Fruit fly (Drosophila melanogaster) whole organism, wandering third instar larva: ENCODE results near the gene cv-c.

ENCODE experiments used
- Hr83 ChIP-seq: fragments of 200-300 bp; sonication (Bioruptor generic); optimal IDR thresholded peaks from 2 replicates; lab custom pipeline; 2016; ENCODE audit warnings: missing biosample characterization, mild to moderate bottlenecking, missing genetic modification characterization, moderate library complexity; ENCODE audit not compliant: poor library complexity, severe bottlenecking
- Myc ChIP-seq: fragments of >200 bp; optimal IDR thresholded peaks from 2 replicates; lab custom pipeline; 2017
- br ChIP-seq: fragments of 200-800 bp; sonication (Bioruptor generic); optimal IDR thresholded peaks from 2 replicates; lab custom pipeline; 2016; ENCODE audit warnings: missing biosample characterization, missing genetic modification characterization
- dsf ChIP-seq: sonication (Bioruptor generic); optimal IDR thresholded peaks from 2 replicates; lab custom pipeline; 2016; ENCODE audit warnings: missing biosample characterization, missing genetic modification characterization, borderline replicate concordance
- usp ChIP-seq: fragments of >200 bp; optimal IDR thresholded peaks from 2 replicates; lab custom pipeline; 2017; ENCODE audit warnings: missing biosample characterization, missing genetic modification characterization

- no peak for TF ChIP-seq br (GFP tag; lab: Kevin White, UChicago)
- TF ChIP-seq usp (GFP tag; lab: Kevin White, UChicago), result no peak
- no peak for TF ChIP-seq Myc (lab: Kevin White, UChicago)
- TF ChIP-seq Hr83 (GFP tag; lab: Kevin White, UChicago), result no peak
- TF ChIP-seq dsf (GFP tag; lab: Kevin White, UChicago), result no peak
These were observed 49.6 kb downstream of the cv-c start for dm6 chr3R:14431887-14432286.
